Fruit fly (Drosophila melanogaster): Measurements from ENCODE around the gene meng.

The meng gene

dm6 chr2L:6722822-6723749 lies 19.2 kb upstream of the meng start, which contains the start of gene homer (continued):
- TF ChIP-seq hkb (optimal IDR thresholded peaks at IDR 0.05) (no peak), hkb (GFP tag; IDR thresholded peaks at IDR 0.05) (peak; percentile 10; the same call in 1 of the 2 replicates), fd3F (GFP tag; optimal IDR thresholded peaks at IDR 0.05) (no peak), Sin3A (optimal IDR thresholded peaks at IDR 0.05) (peak; percentile 51), Mes4 (GFP tag; optimal IDR thresholded peaks at IDR 0.05) (no peak), CG10565 (GFP tag; optimal IDR thresholded peaks at IDR 0.05) (no peak), Oaz (GFP tag; IDR thresholded peaks at IDR 0.05) (no peak), hth (optimal IDR thresholded peaks at IDR 0.05) (no peak), tll (GFP tag; optimal IDR thresholded peaks at IDR 0.05) (peak in 1 of 2 experiments; percentile 70), CG30020 (tag; optimal IDR thresholded peaks at IDR 0.05) (peak; percentile 18), CG8290 (GFP tag; optimal IDR thresholded peaks at IDR 0.05) (no peak), CG8290 (tag; optimal IDR thresholded peaks at IDR 0.05) (no peak), Hr51 (GFP tag; optimal IDR thresholded peaks at IDR 0.05) (no peak), row (GFP tag; IDR thresholded peaks at IDR 0.05) (peak; percentile 47; the same call in 2 of the 3 replicates), CG7372 (GFP tag; IDR thresholded peaks at IDR 0.05) (0 out of 2 replicates have a peak, but pooled peaks have one; percentile 11), danr (GFP tag; IDR thresholded peaks at IDR 0.05) (no peak), CG18619 (GFP tag; optimal IDR thresholded peaks at IDR 0.05) (no peak), Side (GFP tag; optimal IDR thresholded peaks at IDR 0.05) (no peak), H2.0 (GFP tag; IDR thresholded peaks at IDR 0.05) (no peak), CG32532 (GFP tag; IDR thresholded peaks at IDR 0.05) (no peak), Med (GFP tag) (peak; percentile 70), pb (GFP tag; optimal IDR thresholded peaks at IDR 0.05) (no peak), bab2 (GFP tag; optimal IDR thresholded peaks at IDR 0.05) (no peak), Kr (GFP tag; optimal IDR thresholded peaks at IDR 0.05) (no peak), chif (GFP tag; optimal IDR thresholded peaks at IDR 0.05) (no peak), Sry-β (GFP tag; optimal IDR thresholded peaks at IDR 0.05) (no peak), Bgb (GFP tag; IDR thresholded peaks at IDR 0.05; ENCODE audit: partially characterized antibody) (peak; percentile 96), CG4360 (GFP tag; IDR thresholded peaks at IDR 0.05) (peak; percentile 99), hbn (GFP tag; IDR thresholded peaks at IDR 0.05; ENCODE audit: partially characterized antibody) (peak; percentile 77), ATbp (GFP tag; optimal IDR thresholded peaks at IDR 0.05) (no peak), CG3847 (GFP tag; IDR thresholded peaks at IDR 0.05) (no peak), CG17328 (GFP tag; IDR thresholded peaks at IDR 0.05) (no peak), CG9215 (GFP tag; IDR thresholded peaks at IDR 0.05) (0 out of 2 replicates have a peak, but pooled peaks have one; percentile 26), CG6654 (GFP tag; optimal IDR thresholded peaks at IDR 0.05) (no peak), B-H1 (GFP tag; IDR thresholded peaks at IDR 0.05) (no peak), odd (GFP tag; optimal IDR thresholded peaks at IDR 0.05) (no peak), dysf (GFP tag; IDR thresholded peaks at IDR 0.05) (no peak), h (optimal IDR thresholded peaks at IDR 0.05) (no peak), wor (GFP tag; IDR thresholded peaks at IDR 0.05) (no peak), CG1832 (GFP tag; optimal IDR thresholded peaks at IDR 0.05) (no peak), CG12942 (GFP tag; optimal IDR thresholded peaks at IDR 0.05) (no peak), CG14667 (GFP tag; IDR thresholded peaks at IDR 0.05) (no peak), tap (tag; optimal IDR thresholded peaks at IDR 0.05) (no peak), MESR4 (GFP tag; optimal IDR thresholded peaks at IDR 0.05) (peak; percentile 91), Opbp (GFP tag; IDR thresholded peaks at IDR 0.05; ENCODE audit: partially characterized antibody) (peak; percentile 96), Eip74EF (GFP tag; optimal IDR thresholded peaks at IDR 0.05) (no peak), Mrtf (GFP tag; IDR thresholded peaks at IDR 0.05) (no peak), gro (GFP tag; optimal IDR thresholded peaks at IDR 0.05) (no peak), ham (GFP tag; IDR thresholded peaks at IDR 0.05) (no peak), inv (GFP tag; IDR thresholded peaks at IDR 0.05; ENCODE audit: partially characterized antibody) (peak; percentile 92)
